Fruit fly (Drosophila melanogaster) whole organism, prepupa: ENCODE results near the gene CG17078.
A peak's percentile ranks its signal among the peaks of the same experiment; 100 is the strongest.

Experiments
- Blimp-1 ChIP-seq: fragments of 200-800 bp; sonication (Bioruptor generic); optimal IDR thresholded peaks from 3 replicates; lab custom pipeline; 2017; ENCODE audit warnings: missing biosample characterization, missing genetic modification characterization, mild to moderate bottlenecking, moderate library complexity, missing genetic modification reagents
- CG11762 ChIP-seq: fragments of 200-800 bp; sonication (Bioruptor generic); optimal IDR thresholded peaks from 3 replicates; lab custom pipeline; 2016; ENCODE audit warnings: missing biosample characterization, missing genetic modification characterization; ENCODE audit not compliant: insufficient read depth
- CG1621 ChIP-seq: fragments of 200-800 bp; sonication (Bioruptor generic); optimal IDR thresholded peaks from 3 replicates; lab custom pipeline; 2018; ENCODE audit warnings: missing biosample characterization, mild to moderate bottlenecking, missing genetic modification characterization
- CG16779 ChIP-seq: fragments of 200-800 bp; sonication (Bioruptor generic); optimal IDR thresholded peaks from 3 replicates; lab custom pipeline; 2017; ENCODE audit warnings: missing biosample characterization, mild to moderate bottlenecking, missing genetic modification characterization
- CG3032 ChIP-seq: fragments of 200-800 bp; optimal IDR thresholded peaks from 2 replicates; lab custom pipeline; 2019; ENCODE audit warnings: missing biosample characterization, mild to moderate bottlenecking, missing genetic modification characterization, moderate library complexity
- CG32006 ChIP-seq: fragments of 200-800 bp; sonication (Bioruptor generic); optimal IDR thresholded peaks from 3 replicates; lab custom pipeline; 2017; ENCODE audit warnings: missing biosample characterization, mild to moderate bottlenecking, missing genetic modification characterization
- CG6163 ChIP-seq: fragments of 200-800 bp; sonication (Bioruptor generic); IDR thresholded peaks from 3 replicates; pipeline ENCODE4 v1.3.6; 2022; ENCODE audit warnings: missing biosample characterization, missing genetic modification characterization
- CG6276 ChIP-seq: fragments of 200-800 bp; sonication (Bioruptor generic); optimal IDR thresholded peaks from 2 replicates; lab custom pipeline; 2017; ENCODE audit warnings: missing biosample characterization, mild to moderate bottlenecking, missing genetic modification characterization
- CG7368 ChIP-seq: fragments of 200-800 bp; sonication (Bioruptor generic); optimal IDR thresholded peaks from 3 replicates; lab custom pipeline; 2016; ENCODE audit warnings: missing biosample characterization, missing genetic modification characterization
- CG8632 ChIP-seq: fragments of 200-800 bp; sonication (Bioruptor generic); optimal IDR thresholded peaks from 3 replicates; lab custom pipeline; 2016; ENCODE audit warnings: missing biosample characterization, missing genetic modification characterization
- Eip78C ChIP-seq: fragments of 200-800 bp; sonication (Bioruptor generic); peaks from one replicate; lab custom pipeline; 2016; ENCODE audit warnings: missing biosample characterization, missing genetic modification characterization
- Eip93F ChIP-seq: fragments of 200-800 bp; sonication (Bioruptor generic); optimal IDR thresholded peaks from 2 replicates; lab custom pipeline; 2016; ENCODE audit warnings: missing biosample characterization, mild to moderate bottlenecking, missing genetic modification characterization
- Ets21C ChIP-seq: fragments of 200-800 bp; sonication (Bioruptor generic); optimal IDR thresholded peaks from 3 replicates; lab custom pipeline; 2016; ENCODE audit warnings: missing biosample characterization, missing genetic modification characterization
- Ets96B ChIP-seq: fragments of 200-800 bp; optimal IDR thresholded peaks from 2 replicates; lab custom pipeline; 2019; ENCODE audit warnings: missing biosample characterization, mild to moderate bottlenecking, missing genetic modification characterization, moderate library complexity
- Gug ChIP-seq: fragments of 200-800 bp; sonication (Bioruptor generic); IDR thresholded peaks from 2 replicates; pipeline ENCODE4 v1.3.6; 2022; ENCODE audit warnings: missing biosample characterization, missing genetic modification characterization
- Hr38 ChIP-seq: sonication (Bioruptor generic); optimal IDR thresholded peaks from 2 replicates; lab custom pipeline; 2016; ENCODE audit warnings: missing biosample characterization, missing genetic modification characterization
- Hr39 ChIP-seq: fragments of 200-800 bp; sonication (Bioruptor generic); optimal IDR thresholded peaks from 2 replicates; lab custom pipeline; 2016; ENCODE audit warnings: missing biosample characterization, missing genetic modification characterization
- Hr4 ChIP-seq: fragments of 200-800 bp; sonication (Bioruptor generic); optimal IDR thresholded peaks from 3 replicates; lab custom pipeline; 2016; ENCODE audit warnings: missing biosample characterization, missing genetic modification characterization
- Lpt ChIP-seq: fragments of 200-800 bp; sonication (Bioruptor generic); optimal IDR thresholded peaks from 3 replicates; lab custom pipeline; 2016; ENCODE audit warnings: missing biosample characterization, missing genetic modification characterization
- Met ChIP-seq: fragments of 200-800 bp; sonication (Bioruptor generic); optimal IDR thresholded peaks from 3 replicates; lab custom pipeline; 2016; ENCODE audit warnings: missing biosample characterization, missing genetic modification characterization
- OdsH ChIP-seq: fragments of 200-800 bp; sonication (Bioruptor generic); optimal IDR thresholded peaks from 3 replicates; lab custom pipeline; 2016; ENCODE audit warnings: missing biosample characterization, missing genetic modification characterization
- Smox ChIP-seq: fragments of 200-800 bp; sonication (Bioruptor generic); optimal IDR thresholded peaks from 3 replicates; lab custom pipeline; 2016; ENCODE audit warnings: missing biosample characterization, missing genetic modification characterization
- Sox15 ChIP-seq: fragments of 200-800 bp; sonication (Bioruptor generic); optimal IDR thresholded peaks from 3 replicates; lab custom pipeline; 2016; ENCODE audit warnings: missing biosample characterization, missing genetic modification characterization
- achi ChIP-seq: fragments of 200-800 bp; sonication (Bioruptor generic); optimal IDR thresholded peaks from 3 replicates; lab custom pipeline; 2016; ENCODE audit warnings: missing biosample characterization, missing genetic modification characterization
- acj6 ChIP-seq: fragments of 200-800 bp; sonication (Bioruptor generic); optimal IDR thresholded peaks from 3 replicates; lab custom pipeline; 2016; ENCODE audit warnings: missing biosample characterization, missing genetic modification characterization
- dac ChIP-seq: fragments of 200-800 bp; sonication (Bioruptor generic); optimal IDR thresholded peaks from 2 replicates; lab custom pipeline; 2017; ENCODE audit warnings: missing biosample characterization, mild to moderate bottlenecking, missing genetic modification characterization
- dsx ChIP-seq: fragments of 200-800 bp; optimal IDR thresholded peaks from 3 replicates; lab custom pipeline; 2019; ENCODE audit warnings: missing biosample characterization, mild to moderate bottlenecking, missing genetic modification characterization, moderate library complexity; ENCODE audit not compliant: poor library complexity, severe bottlenecking
- fkh ChIP-seq: fragments of 200-800 bp; sonication (Bioruptor generic); optimal IDR thresholded peaks from 3 replicates; lab custom pipeline; 2017; ENCODE audit warnings: missing biosample characterization, mild to moderate bottlenecking, missing genetic modification characterization, moderate library complexity
- lz ChIP-seq: fragments of 200-800 bp; sonication (Bioruptor generic); optimal IDR thresholded peaks from 3 replicates; lab custom pipeline; 2016; ENCODE audit warnings: missing biosample characterization, missing genetic modification characterization
- salr ChIP-seq, 2 experiments: fragments of 200-800 bp; sonication (Bioruptor generic); optimal IDR thresholded peaks; 3 replicates each; lab custom pipeline; 2016 to 2018; ENCODE audit warnings: missing biosample characterization in 2 of 2, missing genetic modification characterization in 2 of 2, mild to moderate bottlenecking in 1 of 2
- spab ChIP-seq: fragments of 200-800 bp; sonication (Bioruptor generic); optimal IDR thresholded peaks from 2 replicates; lab custom pipeline; 2017; ENCODE audit warnings: missing biosample characterization, mild to moderate bottlenecking, missing genetic modification characterization, missing genetic modification reagents
- ss ChIP-seq, 2 experiments: fragments of 200-800 bp; sonication (Bioruptor generic); optimal IDR thresholded peaks; 2 replicates in 1 of 2; 3 replicates in 1 of 2; lab custom pipeline; 2017 to 2018; ENCODE audit warnings: mild to moderate bottlenecking in 2 of 2, missing biosample characterization in 2 of 2, missing genetic modification characterization in 2 of 2, moderate library complexity in 1 of 2
- svp ChIP-seq: fragments of 200-800 bp; sonication (Bioruptor generic); peaks from one replicate; lab custom pipeline; 2016; ENCODE audit warnings: missing biosample characterization, missing genetic modification characterization
- topi ChIP-seq: fragments of 200-800 bp; sonication (Bioruptor generic); optimal IDR thresholded peaks from 3 replicates; lab custom pipeline; 2016; ENCODE audit warnings: missing biosample characterization, missing genetic modification characterization
- vri ChIP-seq: fragments of 200-800 bp; sonication (Bioruptor generic); optimal IDR thresholded peaks from 3 replicates; lab custom pipeline; 2016; ENCODE audit warnings: missing biosample characterization, mild to moderate bottlenecking, missing genetic modification characterization

CG17078 gene

DNA sequence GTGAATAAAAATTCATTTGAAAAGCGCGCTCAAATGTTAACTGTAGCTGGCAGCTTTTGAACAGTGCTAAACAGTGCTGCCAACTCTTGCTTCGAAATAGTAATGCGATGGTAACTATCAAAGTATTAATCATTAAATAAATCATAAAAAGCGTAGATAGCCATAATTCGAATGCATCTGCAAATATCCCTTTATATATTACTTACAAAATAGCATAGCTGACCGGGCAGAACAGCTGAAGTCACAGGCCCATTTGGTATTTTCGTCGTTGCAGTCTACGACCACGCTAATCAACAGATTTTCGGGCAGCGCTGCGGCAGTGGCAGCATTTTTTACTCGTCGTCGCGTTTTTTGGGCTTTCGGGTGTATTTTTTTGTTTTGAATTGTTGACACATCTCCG, 27.6 kb upstream of the CG17078 start, which contains the start of gene Plc21C (continued):
- TF ChIP-seq Eip78C (GFP tag; lab: Kevin White, UChicago) (peak; percentile 77), dsx (GFP tag; lab: Kevin White, UChicago) (peak; percentile 29), CG16779 (tag; lab: Kevin White, UChicago) (peak; percentile 34), acj6 (peak; percentile 39), Hr39 (GFP tag; lab: Kevin White, UChicago) (peak; percentile 55), vri (GFP tag; lab: Kevin White, UChicago) (no peak), svp (GFP tag; lab: Kevin White, UChicago) (peak; percentile 76), fkh (GFP tag; lab: Kevin White, UChicago) (no peak), CG3032 (peak; percentile 32), CG7368 (GFP tag; lab: Kevin White, UChicago) (no peak), Sox15 (GFP tag; lab: Kevin White, UChicago) (peak; percentile 2), OdsH (GFP tag; lab: Kevin White, UChicago) (peak; percentile 29)

DNA sequence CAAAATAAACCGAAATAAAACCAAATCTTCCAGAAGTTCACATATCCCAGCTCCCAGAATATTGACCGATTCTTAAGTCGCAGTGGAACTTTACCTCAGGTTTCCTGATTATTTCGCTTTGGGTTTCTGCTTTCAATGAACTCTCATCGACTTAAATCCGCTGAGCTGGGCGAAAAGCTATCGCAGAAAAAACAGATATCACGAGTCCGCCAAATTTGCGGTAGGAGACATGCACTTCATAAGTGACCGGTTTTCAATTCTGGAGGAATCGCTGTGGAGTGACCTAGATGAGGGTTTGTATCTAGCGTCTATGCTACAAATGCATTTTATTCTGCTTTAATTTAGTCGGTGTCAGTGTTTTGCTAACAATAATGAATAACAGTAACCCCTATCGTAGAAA, 27.2 kb upstream of the CG17078 start:
- no peak for TF ChIP-seq achi (GFP tag; lab: Kevin White, UChicago)
- TF ChIP-seq topi (GFP tag; lab: Kevin White, UChicago): no peak
- TF ChIP-seq CG6163 (GFP tag; lab: Robert Waterston, UW): no peak
- no peak for TF ChIP-seq CG32006 (GFP tag; lab: Kevin White, UChicago)
- TF ChIP-seq Ets21C (GFP tag; lab: Kevin White, UChicago): no peak
- TF ChIP-seq CG6276 (GFP tag; lab: Kevin White, UChicago): no peak
- TF ChIP-seq CG7368 (GFP tag; lab: Kevin White, UChicago): no peak
- no peak for TF ChIP-seq Lpt (GFP tag; lab: Kevin White, UChicago)
- TF ChIP-seq spab (GFP tag; lab: Kevin White, UChicago): no peak
- TF ChIP-seq Blimp-1 (GFP tag; lab: Kevin White, UChicago): no peak
- no peak for TF ChIP-seq CG8632 (GFP tag; lab: Kevin White, UChicago)
- TF ChIP-seq Eip78C (GFP tag; lab: Kevin White, UChicago): no peak
- TF ChIP-seq CG11762: no peak
- TF ChIP-seq dac (GFP tag; lab: Kevin White, UChicago): no peak
- TF ChIP-seq Hr39 (GFP tag; lab: Kevin White, UChicago): no peak
- TF ChIP-seq Met (GFP tag; lab: Kevin White, UChicago): no peak
- TF ChIP-seq lz (GFP tag; lab: Kevin White, UChicago): no peak
- TF ChIP-seq Gug (GFP tag; lab: Robert Waterston, UW): no peak

DNA sequence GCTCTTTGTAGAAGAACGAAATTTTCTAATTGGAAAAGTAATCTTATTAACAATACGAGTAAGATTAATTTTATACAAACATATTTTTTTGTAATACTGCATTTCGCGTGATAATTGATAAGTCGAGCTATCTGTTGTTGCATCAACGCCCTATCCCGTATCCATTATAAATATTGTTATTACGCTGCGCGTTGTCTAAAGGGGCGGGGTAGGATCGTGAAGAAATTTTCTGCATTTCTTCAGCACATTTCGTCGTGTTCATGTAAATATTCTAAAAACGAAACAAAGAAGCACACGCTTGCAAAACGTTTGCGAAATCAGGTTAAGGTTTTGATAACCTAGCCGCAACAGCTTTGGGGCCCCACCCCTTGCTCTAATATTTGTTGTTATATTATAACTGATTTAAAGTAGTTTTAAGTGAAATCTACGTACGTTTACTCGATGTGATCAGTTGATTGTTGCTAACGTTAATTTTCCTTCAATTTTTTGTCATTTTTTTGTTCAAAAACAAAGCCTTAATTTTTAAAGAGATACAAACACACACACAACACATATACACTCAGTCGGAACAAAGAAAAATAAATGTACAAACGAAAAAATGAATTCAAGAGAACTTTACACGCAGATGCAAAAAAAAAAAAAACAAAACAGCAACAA, 25.4 kb upstream of the CG17078 start:
- no peak for TF ChIP-seq CG1621 (tag; lab: Kevin White, UChicago)
- no peak for TF ChIP-seq Hr4 (GFP tag; lab: Kevin White, UChicago)
- TF ChIP-seq CG3032: no peak
- no peak for TF ChIP-seq lz (GFP tag; lab: Kevin White, UChicago)
- TF ChIP-seq Smox (GFP tag; lab: Kevin White, UChicago): no peak
- TF ChIP-seq Gug (GFP tag; lab: Robert Waterston, UW): no peak
- no peak for TF ChIP-seq Ets96B (tag; lab: Kevin White, UChicago)
- TF ChIP-seq ss (GFP tag; optimal IDR thresholded peaks at IDR 0.05; lab: Kevin White, UChicago): no peak
- peak; percentile 25 for TF ChIP-seq Eip78C (GFP tag; lab: Kevin White, UChicago)
- TF ChIP-seq Hr38 (GFP tag; lab: Kevin White, UChicago): no peak
- TF ChIP-seq CG6276 (GFP tag; lab: Kevin White, UChicago): no peak
- TF ChIP-seq CG8632 (GFP tag; lab: Kevin White, UChicago): no peak
- peak; percentile 51 for TF ChIP-seq vri (GFP tag; lab: Kevin White, UChicago)
- no peak for TF ChIP-seq salr (GFP tag; optimal IDR thresholded peaks at IDR 0.05; lab: Kevin White, UChicago)
- TF ChIP-seq Eip93F: peak; percentile 48
- peak; percentile 55 for TF ChIP-seq svp (GFP tag; lab: Kevin White, UChicago)
